Fruit fly (Drosophila melanogaster): ENCODE measurements around the gene Taf10.

Gene Taf10

DNA sequence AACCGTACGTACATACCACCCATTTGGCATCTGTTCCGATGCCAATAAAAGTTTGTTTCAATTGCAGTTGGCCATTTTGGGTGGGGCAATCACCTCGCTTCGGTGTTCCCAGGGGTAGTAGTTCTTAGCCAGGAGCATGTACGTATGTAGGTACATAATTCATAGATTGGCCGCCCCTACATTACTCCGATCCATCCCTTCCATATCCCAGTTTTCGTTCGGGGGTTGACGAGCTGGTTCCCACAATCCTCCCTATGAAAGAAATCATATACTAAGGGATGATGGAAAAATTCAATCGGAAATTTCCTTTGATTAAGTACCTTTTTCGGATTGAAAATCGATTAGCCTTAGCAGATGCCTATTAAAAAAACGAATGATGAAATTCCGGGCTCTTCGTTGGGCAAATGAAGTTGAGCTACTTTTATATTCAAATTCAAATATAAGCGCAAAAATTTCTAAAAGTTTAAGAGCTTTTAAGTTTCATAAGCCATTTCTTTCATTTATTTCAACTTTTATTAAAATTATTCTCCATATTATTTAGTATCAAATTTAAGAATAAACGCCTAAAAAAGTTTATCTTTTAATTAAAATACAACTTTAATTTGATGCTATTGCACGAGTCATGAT lies 9.6 kb upstream of the Taf10 start:
- TF ChIP-seq pan (optimal IDR thresholded peaks at IDR 0.05) (no peak), Mio (GFP tag; optimal IDR thresholded peaks at IDR 0.05) (no peak), ey (GFP tag; optimal IDR thresholded peaks at IDR 0.05) (no peak), sv (GFP tag; optimal IDR thresholded peaks at IDR 0.05) (no peak), CG9705 (GFP tag; optimal IDR thresholded peaks at IDR 0.05) (no peak), N (GFP tag; optimal IDR thresholded peaks at IDR 0.05) (no peak), jim (GFP tag; optimal IDR thresholded peaks at IDR 0.05) (no peak), GATAd (GFP tag; optimal IDR thresholded peaks at IDR 0.05) (no peak), foxo (GFP tag; optimal IDR thresholded peaks at IDR 0.05) (no peak), dsf (GFP tag; optimal IDR thresholded peaks at IDR 0.05; ENCODE audit: borderline replicate concordance) (no peak), usp (GFP tag; optimal IDR thresholded peaks at IDR 0.05) (no peak), Dif (GFP tag; optimal IDR thresholded peaks at IDR 0.05; ENCODE audit: partially characterized antibody) (no peak), Myc (optimal IDR thresholded peaks at IDR 0.05) (no peak), Sp1 (GFP tag; optimal IDR thresholded peaks at IDR 0.05) (no peak), h (GFP tag; optimal IDR thresholded peaks at IDR 0.05) (no peak), lola (GFP tag; optimal IDR thresholded peaks at IDR 0.05) (no peak), Jra (GFP tag; optimal IDR thresholded peaks at IDR 0.05) (no peak), fru (GFP tag; optimal IDR thresholded peaks at IDR 0.05) (no peak), Hr83 (GFP tag; optimal IDR thresholded peaks at IDR 0.05; ENCODE audit: poor library complexity, severe bottlenecking) (no peak), sage (GFP tag; optimal IDR thresholded peaks at IDR 0.05) (no peak)

DNA sequence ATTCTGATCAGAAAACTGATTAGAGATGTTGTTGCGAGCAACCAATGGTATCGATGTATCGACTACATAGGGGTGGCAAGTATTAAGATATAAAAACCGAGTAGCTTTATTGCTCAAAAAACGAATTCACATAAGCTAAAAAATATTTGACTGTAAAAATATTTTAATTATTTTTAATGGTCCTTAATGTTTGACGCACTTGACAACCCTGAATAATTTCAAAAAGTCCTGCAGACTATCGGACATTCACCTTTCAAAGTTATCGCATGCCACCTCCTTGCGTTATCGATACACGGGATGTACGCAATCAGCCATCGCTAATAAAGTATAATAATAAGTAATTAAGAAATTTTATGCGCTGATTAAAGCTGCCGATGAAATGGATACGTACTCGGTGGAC lies 8.0 kb upstream of the Taf10 start, which contains the start of the genes HemK2, Snapin and Tnpo-SR:
Gene HemK2, minus strand, starts transcription at position 24 of the 400 bp plus-strand sequence.
Gene Snapin, minus strand, starts transcription at position 24 of the 400 bp plus-strand sequence.
Gene Tnpo-SR, plus strand, starts transcription at position 271 of the 400 bp plus-strand sequence.
- TF ChIP-seq Abd-B (GFP tag; optimal IDR thresholded peaks at IDR 0.05) (no peak), Dfd (GFP tag; optimal IDR thresholded peaks at IDR 0.05) (no peak), Mio (GFP tag; optimal IDR thresholded peaks at IDR 0.05) (peak; percentile 8), lola (GFP tag; optimal IDR thresholded peaks at IDR 0.05) (no peak), foxo (GFP tag; optimal IDR thresholded peaks at IDR 0.05) (peak; percentile 75 to 95), dsf (GFP tag; optimal IDR thresholded peaks at IDR 0.05; ENCODE audit: borderline replicate concordance) (peak; percentile 90), Myc (optimal IDR thresholded peaks at IDR 0.05) (peak; percentile 18), pan (optimal IDR thresholded peaks at IDR 0.05) (no peak), h (GFP tag; optimal IDR thresholded peaks at IDR 0.05) (peak; percentile 97), woc (GFP tag; optimal IDR thresholded peaks at IDR 0.05) (peak; percentile 90), dl (GFP tag; optimal IDR thresholded peaks at IDR 0.05; ENCODE audit: insufficient read depth in 1 of 2, partially characterized antibody in 2 of 2) (no peak), Rel (GFP tag; optimal IDR thresholded peaks at IDR 0.05) (peak; percentile 30), Rel (tag; optimal IDR thresholded peaks at IDR 0.05) (peak; percentile 80), sage (GFP tag; optimal IDR thresholded peaks at IDR 0.05) (peak; percentile 89), GATAd (GFP tag; optimal IDR thresholded peaks at IDR 0.05) (no peak), tai (GFP tag; optimal IDR thresholded peaks at IDR 0.05) (no peak), N (GFP tag; optimal IDR thresholded peaks at IDR 0.05) (no peak), Sp1 (GFP tag; optimal IDR thresholded peaks at IDR 0.05) (peak; percentile 92), Hr83 (GFP tag; optimal IDR thresholded peaks at IDR 0.05; ENCODE audit: poor library complexity, severe bottlenecking) (peak; percentile 88), Vsx2 (GFP tag; optimal IDR thresholded peaks at IDR 0.05; ENCODE audit: partially characterized antibody) (no peak), Jra (GFP tag; optimal IDR thresholded peaks at IDR 0.05) (peak; percentile 94), ey (GFP tag; optimal IDR thresholded peaks at IDR 0.05) (peak; percentile 92), psq (GFP tag; optimal IDR thresholded peaks at IDR 0.05) (peak; percentile 89), Hnf4 (GFP tag; optimal IDR thresholded peaks at IDR 0.05) (peak; percentile 95), sv (GFP tag; optimal IDR thresholded peaks at IDR 0.05) (peak; percentile 81), jim (GFP tag; optimal IDR thresholded peaks at IDR 0.05) (peak; percentile 50), rgr (GFP tag; optimal IDR thresholded peaks at IDR 0.05) (peak; percentile 94), HLH106 (tag; optimal IDR thresholded peaks at IDR 0.05) (peak; percentile 97), CrebA (GFP tag; optimal IDR thresholded peaks at IDR 0.05; ENCODE audit: borderline replicate concordance) (no peak), dmrt93B (GFP tag; optimal IDR thresholded peaks at IDR 0.05) (peak; percentile 88), CG9705 (GFP tag; optimal IDR thresholded peaks at IDR 0.05) (peak; percentile 93), brk (GFP tag; optimal IDR thresholded peaks at IDR 0.05) (no peak), CG32264 (GFP tag; optimal IDR thresholded peaks at IDR 0.05) (peak; percentile 84), Hr78 (GFP tag; optimal IDR thresholded peaks at IDR 0.05) (no peak), usp (GFP tag; optimal IDR thresholded peaks at IDR 0.05) (no peak), fru (GFP tag; optimal IDR thresholded peaks at IDR 0.05) (peak; percentile 92), br (GFP tag; optimal IDR thresholded peaks at IDR 0.05) (peak; percentile 91), Dif (GFP tag; optimal IDR thresholded peaks at IDR 0.05; ENCODE audit: partially characterized antibody) (no peak), OdsH (GFP tag; optimal IDR thresholded peaks at IDR 0.05) (peak; percentile 93)
